Fruit fly (Drosophila melanogaster) whole organism, wandering third instar larva: ENCODE data around the gene CG11593.

Experiments
- Hr78 ChIP-seq: fragments of >200 bp; optimal IDR thresholded peaks from 2 replicates; lab custom pipeline; 2017; ENCODE audit warnings: missing biosample characterization, missing genetic modification characterization
- Jra ChIP-seq: sonication (Bioruptor generic); optimal IDR thresholded peaks from 2 replicates; lab custom pipeline; 2016; ENCODE audit warnings: missing biosample characterization, missing genetic modification characterization
- Myc ChIP-seq: fragments of >200 bp; optimal IDR thresholded peaks from 2 replicates; lab custom pipeline; 2017
- OdsH ChIP-seq: fragments of 200-800 bp; sonication (Bioruptor generic); optimal IDR thresholded peaks from 2 replicates; lab custom pipeline; 2016; ENCODE audit warnings: missing biosample characterization, mild to moderate bottlenecking, missing genetic modification characterization
- usp ChIP-seq: fragments of >200 bp; optimal IDR thresholded peaks from 2 replicates; lab custom pipeline; 2017; ENCODE audit warnings: missing biosample characterization, missing genetic modification characterization

dm6 chr3L:4046289-4046688 is 6.0 kb upstream of the CG11593 start, which contains the start of gene CG1136:
- TF ChIP-seq Jra (no peak), Hr78 (GFP tag; lab: Kevin White, UChicago) (no peak), usp (no peak), OdsH (no peak), Myc (lab: Kevin White, UChicago) (no peak)
